Worm (Caenorhabditis elegans): ENCODE measurements around the gene B0432.1.

- no peak for TF ChIP-seq ces-1 (GFP tag; optimal IDR thresholded peaks at IDR 0.05)
- TF ChIP-seq lir-3 (tag; optimal IDR thresholded peaks at IDR 0.05), result no peak
- no peak for TF ChIP-seq egl-27 (tag; optimal IDR thresholded peaks at IDR 0.05)
- TF ChIP-seq ZK546.5 (tag; optimal IDR thresholded peaks at IDR 0.05), result no peak
- TF ChIP-seq rbr-2 (tag; optimal IDR thresholded peaks at IDR 0.05), result no peak
- no peak for TF ChIP-seq zfp-2 (tag; optimal IDR thresholded peaks at IDR 0.05)
- no peak for TF ChIP-seq nhr-237 (tag; optimal IDR thresholded peaks at IDR 0.05)
- no peak for TF ChIP-seq nhr-25 (tag; optimal IDR thresholded peaks at IDR 0.05; ENCODE audit: borderline replicate concordance, insufficient read depth)
- TF ChIP-seq mep-1 (tag; optimal IDR thresholded peaks at IDR 0.05), result no peak
- TF ChIP-seq sdz-12 (GFP tag; optimal IDR thresholded peaks at IDR 0.05), result no peak
Observed at ce11 chrII:294606-295005, 2.6 kb upstream of the B0432.1 start, which contains the start of gene B0432.11.

All from whole organism, L4 larva.